Worm (Caenorhabditis elegans): ENCODE results near the gene W04G3.10.

ce11 chrX:11114420-11114819, 36.4 kb upstream of the W04G3.10 start:
- TF ChIP-seq lsy-2 (tag; optimal IDR thresholded peaks at IDR 0.05): no peak
- no peak for TF ChIP-seq unc-62 (GFP tag; optimal IDR thresholded peaks at IDR 0.05)
- no peak for TF ChIP-seq ZK546.5 (tag; optimal IDR thresholded peaks at IDR 0.05)
- no peak for TF ChIP-seq nhr-6 (tag; optimal IDR thresholded peaks at IDR 0.05)
- no peak for TF ChIP-seq gmeb-1 (tag; optimal IDR thresholded peaks at IDR 0.05)
- no peak for TF ChIP-seq nhr-23 (tag; optimal IDR thresholded peaks at IDR 0.05)
- TF ChIP-seq ztf-11 (tag; optimal IDR thresholded peaks at IDR 0.05): no peak
- TF ChIP-seq nhr-237 (tag; optimal IDR thresholded peaks at IDR 0.05): no peak
- TF ChIP-seq ztf-1 (GFP tag; conservative IDR thresholded peaks at IDR 0.05): no peak
- no peak for TF ChIP-seq nhr-12 (tag; optimal IDR thresholded peaks at IDR 0.05)

Measured in whole organism, L2 larva.